Fruit fly (Drosophila melanogaster) S2 (cell line): ENCODE data around the gene CG31142.

Experiments
- CG8478 ChIP-seq: fragments of >200 bp; optimal IDR thresholded peaks from 2 replicates; lab custom pipeline; 2018
- CTCF ChIP-seq, 2 experiments: fragments of >200 bp; optimal IDR thresholded peaks; 2 replicates each; lab custom pipeline; 2018

dm6 chr3R:23886270-23887095 lies 42.6 kb upstream of the CG31142 start:
- no peak for TF ChIP-seq CG8478 (lab: Kevin White, UChicago)
- no peak for TF ChIP-seq CTCF (optimal IDR thresholded peaks at IDR 0.05; lab: Kevin White, UChicago)
